Worm (Caenorhabditis elegans) whole organism, L2 larva: ENCODE results near the gene cwf-19L2.

Experiments
- Y55F3AM.14 ChIP-seq: fragments of 200-800 bp; sonication (Bioruptor generic); optimal IDR thresholded peaks from 2 replicates; lab custom pipeline; 2018; ENCODE audit warnings: mild to moderate bottlenecking, missing genetic modification characterization, missing compliant biosample characterization
- ZK546.5 ChIP-seq: sonication (generic microtip); optimal IDR thresholded peaks from 2 replicates; lab custom pipeline; 2017; ENCODE audit warnings: missing biosample characterization, missing genetic modification characterization
- aly-2 ChIP-seq: fragments of 150-350 bp; optimal IDR thresholded peaks from 2 replicates; lab custom pipeline; 2014; ENCODE audit warnings: missing biosample characterization, missing genetic modification characterization
- egl-27 ChIP-seq: sonication (generic microtip); optimal IDR thresholded peaks from 3 replicates; lab custom pipeline; 2017; ENCODE audit warnings: missing biosample characterization, missing genetic modification reagents, missing genetic modification characterization
- fos-1 ChIP-seq: fragments of 150-350 bp; optimal IDR thresholded peaks from 2 replicates; lab custom pipeline; 2014; ENCODE audit warnings: missing biosample characterization, missing genetic modification characterization
- gmeb-1 ChIP-seq: fragments of 150-350 bp; optimal IDR thresholded peaks from 2 replicates; lab custom pipeline; 2014; ENCODE audit warnings: missing biosample characterization, missing genetic modification characterization
- nhr-10 ChIP-seq: sonication (generic microtip); optimal IDR thresholded peaks from 2 replicates; lab custom pipeline; 2017; ENCODE audit warnings: missing biosample characterization, missing genetic modification characterization
- skn-1 ChIP-seq: sonication (generic microtip); optimal IDR thresholded peaks from 2 replicates; lab custom pipeline; 2017; ENCODE audit warnings: missing biosample characterization, missing genetic modification characterization
- unc-39 ChIP-seq: fragments of 150-350 bp; optimal IDR thresholded peaks from 2 replicates; lab custom pipeline; 2014; ENCODE audit warnings: missing biosample characterization, missing genetic modification characterization
- unc-62 ChIP-seq: fragments of 150-350 bp; optimal IDR thresholded peaks from 2 replicates; lab custom pipeline; 2014; ENCODE audit warnings: missing biosample characterization, missing genetic modification reagents, missing genetic modification characterization

DNA sequence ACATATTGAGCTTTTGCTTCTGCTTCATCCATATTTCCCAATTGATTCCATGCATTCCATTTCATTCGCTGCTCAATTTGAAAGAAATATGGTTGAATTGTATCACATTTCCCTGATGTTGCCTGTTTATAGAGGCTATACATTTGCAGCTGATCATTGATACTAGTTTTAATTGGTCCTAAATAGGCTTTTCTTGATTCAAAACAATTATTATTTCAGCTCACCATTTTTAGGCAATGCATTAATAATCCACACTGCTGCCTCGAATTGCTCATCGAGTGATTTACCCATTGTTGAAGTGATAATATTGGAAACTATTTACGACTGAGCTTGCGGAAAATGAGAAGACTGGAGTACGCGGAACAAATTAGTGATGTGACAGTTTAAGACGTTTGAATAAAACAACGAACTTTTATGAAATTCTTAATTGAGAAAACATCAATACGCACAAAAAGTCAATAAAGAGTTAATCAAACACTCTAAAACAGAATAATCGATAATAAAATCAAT lies 15.2 kb downstream of the cwf-19L2 start, which contains the start of gene acbp-4:
- TF ChIP-seq ZK546.5 (tag; lab: Kevin White, UChicago), result no peak
- no peak for TF ChIP-seq nhr-10 (tag; lab: Kevin White, UChicago)
- no peak for TF ChIP-seq gmeb-1 (tag; lab: Kevin White, UChicago)
- TF ChIP-seq aly-2 (tag; lab: Kevin White, UChicago), result no peak
- no peak for TF ChIP-seq Y55F3AM.14 (GFP tag; lab: Kevin White, UChicago)
- no peak for TF ChIP-seq unc-62 (GFP tag; lab: Kevin White, UChicago)
- no peak for TF ChIP-seq fos-1 (tag; lab: Kevin White, UChicago)
- TF ChIP-seq egl-27 (tag; lab: Kevin White, UChicago), result no peak
- no peak for TF ChIP-seq unc-39
- TF ChIP-seq skn-1 (tag; lab: Kevin White, UChicago), result no peak
